Worm (Caenorhabditis elegans): Measurements from ENCODE around the gene C31A11.13.

The C31A11.13 gene

ce11 chrV:16298669-16299068, 3.7 kb downstream of the C31A11.13 start, which contains the start of gene srbc-84:
Gene srbc-84 (plus strand): TSS chrV:16298969.
- TF ChIP-seq nhr-102 (tag; optimal IDR thresholded peaks at IDR 0.05) (no peak), nhr-111 (GFP tag; optimal IDR thresholded peaks at IDR 0.05) (no peak), Y48G9A.11 (GFP tag; IDR thresholded peaks at IDR 0.05) (no peak), nhr-25 (tag; optimal IDR thresholded peaks at IDR 0.05; ENCODE audit: borderline replicate concordance, insufficient read depth) (no peak), R02D3.7 (tag; optimal IDR thresholded peaks at IDR 0.05) (no peak), zfp-2 (tag; optimal IDR thresholded peaks at IDR 0.05) (no peak), ZK546.5 (tag; optimal IDR thresholded peaks at IDR 0.05) (no peak), arid-1 (GFP tag; conservative IDR thresholded peaks at IDR 0.05) (no peak), F26F4.8 (GFP tag; conservative IDR thresholded peaks at IDR 0.05) (no peak), vab-7 (GFP tag; IDR thresholded peaks at IDR 0.05) (no peak), dve-1 (tag; optimal IDR thresholded peaks at IDR 0.05; ENCODE audit: insufficient read depth) (no peak), unc-130 (GFP tag; optimal IDR thresholded peaks at IDR 0.05) (no peak), D1046.2 (GFP tag; IDR thresholded peaks at IDR 0.05) (no peak), F10B5.3 (tag; optimal IDR thresholded peaks at IDR 0.05) (no peak), nhr-28 (tag; optimal IDR thresholded peaks at IDR 0.05) (no peak), F44E2.7 (GFP tag; IDR thresholded peaks at IDR 0.05) (no peak), unc-39 (tag; optimal IDR thresholded peaks at IDR 0.05) (no peak), spr-3 (GFP tag; optimal IDR thresholded peaks at IDR 0.05) (no peak), nhr-41 (GFP tag; IDR thresholded peaks at IDR 0.05) (no peak)

DNA sequence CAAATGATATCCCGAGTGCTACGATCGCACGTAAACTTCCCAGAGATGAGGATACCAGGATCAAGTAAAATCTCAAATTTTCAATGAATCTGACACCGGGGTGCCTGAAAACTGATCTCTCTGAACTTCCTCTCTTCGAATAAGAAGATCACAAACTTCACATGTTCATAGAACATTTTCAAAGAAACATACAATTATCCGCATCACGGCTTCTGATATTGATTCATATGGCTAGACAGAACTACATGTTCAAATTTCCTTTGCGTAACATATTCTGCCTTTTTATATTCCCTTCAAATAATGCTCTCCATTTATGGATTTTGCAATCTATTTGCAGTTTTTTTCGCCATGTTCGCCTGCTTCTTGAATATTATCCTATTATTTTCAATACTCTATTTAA, 5.3 kb downstream of the C31A11.13 start, which contains the start of gene srbc-83:
Gene srbc-83 (plus strand): TSS at position 301 of the 400 bp plus-strand sequence.
- TF ChIP-seq egl-43 (GFP tag; IDR thresholded peaks at IDR 0.05) (no peak), Y75B8A.6 (GFP tag; IDR thresholded peaks at IDR 0.05) (no peak), ztf-7 (tag; optimal IDR thresholded peaks at IDR 0.05) (no peak), lin-29 (GFP tag; IDR thresholded peaks at IDR 0.05) (no peak), ceh-28 (tag; optimal IDR thresholded peaks at IDR 0.05) (no peak), egl-27 (tag; optimal IDR thresholded peaks at IDR 0.05) (no peak), aly-2 (tag; optimal IDR thresholded peaks at IDR 0.05) (no peak), F49E8.2 (tag; optimal IDR thresholded peaks at IDR 0.05; ENCODE audit: borderline replicate concordance) (no peak), jun-1 (tag; optimal IDR thresholded peaks at IDR 0.05) (no peak), F44E2.7 (GFP tag; IDR thresholded peaks at IDR 0.05) (no peak), F10B5.3 (tag; optimal IDR thresholded peaks at IDR 0.05) (no peak), attf-4 (tag; optimal IDR thresholded peaks at IDR 0.05) (no peak), nhr-28 (tag; optimal IDR thresholded peaks at IDR 0.05) (no peak), T26A8.4 (GFP tag; IDR thresholded peaks at IDR 0.05) (no peak)

DNA sequence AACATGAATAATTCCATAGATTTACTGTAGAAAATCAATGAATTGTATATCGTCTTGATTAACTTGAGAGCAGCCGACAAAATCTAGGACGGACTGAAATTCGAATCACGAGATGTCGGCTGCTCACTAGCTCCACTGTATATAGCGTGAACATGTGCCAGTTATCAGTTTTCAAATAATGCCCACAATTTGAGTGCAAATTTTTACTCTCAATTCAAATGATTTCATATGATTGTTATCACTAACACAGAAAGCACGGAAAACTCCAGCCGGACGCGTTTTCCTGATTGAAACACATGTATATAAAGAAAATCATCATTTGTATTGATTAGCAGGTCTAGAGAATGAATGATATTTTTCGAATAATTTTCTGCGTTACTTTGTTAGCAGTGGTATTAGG, 9.9 kb downstream of the C31A11.13 start, which contains the start of gene oac-5:
Gene oac-5 (plus strand): TSS at position 301 of the 400 bp plus-strand sequence.
- TF ChIP-seq tra-1 (GFP tag; IDR thresholded peaks at IDR 0.05): no peak
- TF ChIP-seq duxl-1 (tag; optimal IDR thresholded peaks at IDR 0.05; ENCODE audit: poor library complexity): no peak
- peak; percentile 75 for TF ChIP-seq dmd-6 (GFP tag; IDR thresholded peaks at IDR 0.05)

ce11 chrV:16287619-16288018, 14.7 kb downstream of the C31A11.13 start, which contains the start of gene F28G4.3:
Gene F28G4.3 (minus strand): TSS chrV:16287719.
- no peak for TF ChIP-seq nhr-11 (tag; optimal IDR thresholded peaks at IDR 0.05)
- TF ChIP-seq nhr-6 (tag; optimal IDR thresholded peaks at IDR 0.05): no peak
- no peak for TF ChIP-seq gei-8 (GFP tag; optimal IDR thresholded peaks at IDR 0.05)
- TF ChIP-seq madf-5 (GFP tag; IDR thresholded peaks at IDR 0.05): no peak
- no peak for TF ChIP-seq lin-1 (GFP tag; IDR thresholded peaks at IDR 0.05)
- no peak for TF ChIP-seq F37D6.2 (tag; optimal IDR thresholded peaks at IDR 0.05)
- TF ChIP-seq nhr-102 (tag; optimal IDR thresholded peaks at IDR 0.05): no peak
- TF ChIP-seq ceh-32 (tag; optimal IDR thresholded peaks at IDR 0.05; ENCODE audit: poor library complexity): no peak
- no peak for TF ChIP-seq dmd-6 (GFP tag; IDR thresholded peaks at IDR 0.05)
- TF ChIP-seq F10B5.3 (tag; optimal IDR thresholded peaks at IDR 0.05): no peak
- TF ChIP-seq ceh-44 (GFP tag; IDR thresholded peaks at IDR 0.05): no peak
- no peak for TF ChIP-seq hlh-30 (tag; optimal IDR thresholded peaks at IDR 0.05; ENCODE audit: insufficient read depth)
- TF ChIP-seq Y75B8A.6 (GFP tag; IDR thresholded peaks at IDR 0.05): no peak
